Fruit fly (Drosophila melanogaster) ovary, adult (tissue): ENCODE measurements around the gene nod.

Experiments used
- CG17801 ChIP-seq: fragments of 200-800 bp; optimal IDR thresholded peaks from 2 replicates; lab custom pipeline; 2019; ENCODE audit warnings: missing biosample characterization, mild to moderate bottlenecking, missing genetic modification characterization, moderate library complexity; ENCODE audit not compliant: partially characterized antibody

Gene nod

dm6 chrX:11580200-11580840 is at the start of gene nod:
TSS of gene nod (plus strand) at chrX:11580772.
- no peak for TF ChIP-seq CG17801 (GFP tag; lab: Kevin White, UChicago)

DNA sequence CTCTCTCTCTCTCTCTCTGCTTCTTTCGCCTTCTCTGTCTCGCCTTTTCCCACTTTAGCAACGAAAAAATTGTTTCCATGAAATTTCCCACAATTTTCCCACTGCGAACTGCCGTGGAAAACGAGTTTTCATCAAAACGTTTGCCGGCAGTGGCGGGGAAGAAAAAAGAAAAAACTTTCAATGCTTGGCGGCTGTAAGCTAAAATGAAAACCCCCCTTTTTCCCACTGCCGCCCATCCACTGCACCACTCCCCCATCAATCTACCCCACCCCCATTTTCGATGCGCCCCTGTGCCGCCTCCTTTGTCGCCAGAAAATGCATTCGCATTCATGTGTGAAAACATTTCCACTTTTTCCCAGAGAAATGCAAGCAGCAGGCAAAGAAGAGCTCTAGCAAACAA is 49.3 kb upstream of the nod start:
- no peak for TF ChIP-seq CG17801 (GFP tag; lab: Kevin White, UChicago)

DNA sequence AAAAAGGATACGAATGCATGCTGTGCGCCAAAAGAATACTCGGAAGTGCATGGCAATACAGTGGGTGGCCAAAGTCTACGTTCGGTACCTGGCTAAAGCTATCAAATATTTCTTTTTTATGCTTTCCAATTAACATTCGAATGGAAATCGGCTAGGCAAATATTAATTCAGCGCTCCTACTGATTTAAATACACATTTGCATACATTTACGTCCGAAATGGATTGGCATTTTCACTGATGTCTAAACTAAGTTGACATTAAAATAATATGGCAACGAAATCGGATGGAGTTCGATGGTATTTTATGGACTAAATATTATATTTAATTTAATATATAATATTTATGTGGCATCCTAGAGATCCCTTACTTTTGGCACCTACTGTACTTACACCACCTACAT is 38.1 kb upstream of the nod start:
- no peak for TF ChIP-seq CG17801 (GFP tag; lab: Kevin White, UChicago)

DNA sequence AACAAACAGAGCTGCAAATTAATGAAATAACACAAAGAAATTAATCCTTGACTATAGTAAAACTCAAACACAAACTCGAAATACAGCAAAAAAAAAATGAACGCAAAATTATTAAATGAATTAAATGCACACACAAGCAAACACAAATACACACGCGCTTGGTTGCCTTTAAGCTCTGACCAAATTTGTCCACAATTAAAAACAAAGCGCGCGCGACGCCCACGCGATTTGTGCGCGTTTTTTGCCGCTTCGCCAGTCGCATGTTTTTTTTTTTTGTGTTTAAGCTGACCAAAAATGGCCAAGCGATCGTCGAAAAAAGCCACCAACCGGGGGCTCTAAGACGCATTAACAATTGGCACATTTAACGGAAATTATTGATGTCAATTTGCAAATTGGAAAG is 37.3 kb upstream of the nod start:
- no peak for TF ChIP-seq CG17801 (GFP tag; lab: Kevin White, UChicago)

DNA sequence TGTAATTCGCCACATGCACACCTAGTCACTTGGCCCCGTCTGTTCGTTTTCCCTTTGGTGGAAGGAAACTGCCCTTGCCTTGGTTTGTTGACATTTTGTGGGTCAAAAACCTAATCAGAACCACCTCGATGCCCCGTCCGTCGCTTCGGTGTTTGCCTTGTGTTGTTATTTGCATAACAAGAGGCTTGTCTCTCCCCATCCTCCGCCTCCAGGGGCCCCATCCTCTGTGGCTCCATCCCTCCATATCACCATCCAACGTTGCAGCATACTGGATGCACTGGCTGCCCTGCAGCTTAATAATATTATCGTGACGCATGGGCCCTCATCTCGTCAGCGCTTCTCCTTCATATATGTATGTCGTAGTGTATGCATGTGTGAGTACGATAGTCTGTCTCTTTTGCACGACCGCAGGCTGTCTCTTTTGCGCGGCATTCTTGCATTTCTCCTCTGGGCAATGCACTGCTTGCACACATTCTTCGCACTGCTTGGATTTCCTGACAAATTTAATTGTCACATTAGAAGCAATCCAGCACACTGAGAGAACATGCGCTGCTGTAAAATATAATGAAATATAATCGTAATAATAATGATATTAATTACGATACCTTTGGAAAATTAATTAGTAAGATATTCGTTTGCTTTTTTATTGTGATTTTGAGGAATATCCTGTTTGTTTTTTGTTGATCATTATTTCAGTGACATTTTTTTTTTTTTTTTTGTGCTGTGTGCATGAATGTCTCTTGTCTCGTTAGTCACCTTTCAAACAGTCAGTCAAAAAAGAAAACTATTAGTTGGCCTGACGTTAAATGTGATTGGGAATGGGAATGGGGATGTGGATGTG is 36.2 kb upstream of the nod start:
- TF ChIP-seq CG17801 (GFP tag; lab: Kevin White, UChicago), result no peak

DNA sequence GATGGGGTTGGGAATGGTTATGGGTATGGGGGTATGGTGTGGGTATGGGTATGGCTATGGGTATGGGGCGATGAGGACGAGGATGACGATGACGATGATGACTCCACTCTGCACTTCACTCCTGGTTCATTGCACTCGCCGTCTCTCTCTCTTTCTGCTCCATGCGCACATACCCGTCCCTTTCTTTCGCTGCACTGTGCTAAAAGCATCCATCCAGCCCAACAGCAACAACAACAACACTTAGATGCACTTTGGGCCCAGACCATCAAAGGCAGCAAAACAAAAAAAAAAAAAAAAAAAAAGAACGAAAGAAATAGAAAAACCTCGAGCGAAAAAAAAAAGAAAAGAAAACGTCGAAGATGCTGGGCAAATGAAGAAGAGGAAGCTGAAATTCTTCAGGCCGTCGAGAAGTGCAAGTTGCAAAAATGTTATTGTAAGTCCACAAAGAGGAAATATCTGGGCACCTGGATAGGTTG is 35.6 kb upstream of the nod start:
- no peak for TF ChIP-seq CG17801 (GFP tag; lab: Kevin White, UChicago)

dm6 chrX:11546941-11547340 is 33.6 kb upstream of the nod start:
- no peak for TF ChIP-seq CG17801 (GFP tag; lab: Kevin White, UChicago)

dm6 chrX:11548701-11549100 is 31.9 kb upstream of the nod start:
- TF ChIP-seq CG17801 (GFP tag; lab: Kevin White, UChicago), result no peak

DNA sequence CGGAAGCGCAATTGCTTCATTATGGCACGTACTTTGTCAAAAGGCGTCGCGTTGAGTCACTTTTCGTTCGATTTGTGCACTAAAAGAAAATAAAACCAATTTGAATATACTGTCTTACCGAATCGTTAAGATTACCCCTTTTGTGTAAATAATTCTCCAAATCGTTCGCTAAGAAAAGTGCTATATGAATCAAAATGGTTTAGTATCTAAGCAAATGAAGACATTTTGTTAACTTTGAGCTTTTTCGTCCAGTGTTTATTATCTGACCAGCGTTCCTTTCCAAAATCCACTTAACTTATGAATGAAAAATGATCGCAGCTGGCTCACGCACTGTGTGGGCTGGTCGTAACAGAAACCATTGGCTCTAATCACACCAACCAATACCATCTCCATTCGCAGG is 30.5 kb upstream of the nod start:
- peak; percentile 55 for TF ChIP-seq CG17801 (GFP tag; lab: Kevin White, UChicago)

DNA sequence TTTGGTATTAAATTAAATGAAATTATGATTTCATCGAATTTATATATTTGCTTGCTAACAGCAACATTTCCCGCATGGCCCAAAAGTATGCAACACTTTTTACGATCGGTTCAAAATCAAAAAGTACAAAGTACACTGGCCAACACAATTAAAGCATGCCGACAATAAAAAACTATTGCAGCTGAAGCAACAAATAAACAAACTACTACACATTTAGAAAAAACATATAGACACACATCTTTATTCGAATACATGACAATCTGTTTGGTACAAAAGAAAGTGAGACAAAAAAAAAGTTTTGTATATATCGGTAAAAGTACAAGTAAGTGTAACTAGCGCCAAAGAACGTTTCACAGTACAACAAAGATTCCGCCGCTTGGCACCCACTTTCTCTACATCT is 25.5 kb upstream of the nod start:
- peak; percentile 17 for TF ChIP-seq CG17801 (GFP tag; lab: Kevin White, UChicago)

DNA sequence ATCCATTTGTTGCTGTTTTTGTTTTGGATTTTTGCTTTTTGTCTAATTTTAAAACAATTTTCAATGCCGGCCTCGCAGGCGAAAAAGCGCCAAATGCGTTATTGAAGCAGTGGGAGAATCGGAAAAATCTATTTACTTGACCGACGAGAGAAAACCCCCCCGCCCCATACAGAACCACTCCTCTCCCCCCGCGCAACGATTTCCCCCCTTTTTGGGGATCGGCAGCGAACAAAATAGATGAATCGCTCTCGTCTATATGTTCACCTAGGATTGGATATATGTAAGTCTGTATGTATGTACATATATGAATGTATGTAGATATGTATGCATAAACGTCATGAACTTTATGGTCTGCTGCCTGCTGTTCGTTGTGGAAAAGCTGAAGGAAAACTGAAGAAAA is 23.8 kb upstream of the nod start:
- no peak for TF ChIP-seq CG17801 (GFP tag; lab: Kevin White, UChicago)

dm6 chrX:11558389-11558908 is 22.1 kb upstream of the nod start, which contains the start of gene CG1572:
TSS of gene CG1572 (minus strand) at chrX:11558654.
- peak; percentile 36 for TF ChIP-seq CG17801 (GFP tag; lab: Kevin White, UChicago)

- peak; percentile 95 for TF ChIP-seq CG17801 (GFP tag; lab: Kevin White, UChicago)
These were observed 20.5 kb upstream of the nod start for dm6 chrX:11559728-11560724.

DNA sequence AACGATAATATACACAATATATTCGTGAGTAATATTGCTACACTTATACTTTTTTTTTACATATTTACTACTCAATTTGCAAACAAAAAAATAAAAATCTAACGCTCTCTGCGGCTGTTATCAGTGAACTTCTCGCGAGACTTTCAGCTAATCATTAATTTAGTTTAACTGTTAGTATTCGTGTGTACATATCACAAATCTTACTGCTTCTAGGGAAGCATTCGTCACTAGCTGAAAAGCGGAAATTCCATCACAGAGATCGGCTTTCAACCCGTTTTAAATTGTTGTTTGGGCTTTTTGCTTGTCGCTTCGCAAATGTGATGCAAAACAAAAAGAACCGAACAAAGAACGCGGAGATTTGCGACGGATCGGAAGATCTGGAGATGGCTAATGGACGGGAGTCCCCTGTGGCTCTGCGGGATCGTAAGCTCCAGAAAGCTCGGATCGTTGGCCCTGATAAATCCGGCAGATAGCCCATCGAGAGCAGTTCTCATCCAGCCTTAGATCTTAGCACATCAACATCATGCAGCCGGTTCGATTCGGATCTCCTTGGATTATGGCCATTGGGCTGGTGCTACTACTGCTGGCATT is 19.0 kb upstream of the nod start, which contains the start of gene PGRP-SA:
Gene PGRP-SA, plus strand, starts transcription at position 194 of the 591 bp plus-strand sequence.
- peak; percentile 45 for TF ChIP-seq CG17801 (GFP tag; lab: Kevin White, UChicago)
